In the genomic region with DNA sequence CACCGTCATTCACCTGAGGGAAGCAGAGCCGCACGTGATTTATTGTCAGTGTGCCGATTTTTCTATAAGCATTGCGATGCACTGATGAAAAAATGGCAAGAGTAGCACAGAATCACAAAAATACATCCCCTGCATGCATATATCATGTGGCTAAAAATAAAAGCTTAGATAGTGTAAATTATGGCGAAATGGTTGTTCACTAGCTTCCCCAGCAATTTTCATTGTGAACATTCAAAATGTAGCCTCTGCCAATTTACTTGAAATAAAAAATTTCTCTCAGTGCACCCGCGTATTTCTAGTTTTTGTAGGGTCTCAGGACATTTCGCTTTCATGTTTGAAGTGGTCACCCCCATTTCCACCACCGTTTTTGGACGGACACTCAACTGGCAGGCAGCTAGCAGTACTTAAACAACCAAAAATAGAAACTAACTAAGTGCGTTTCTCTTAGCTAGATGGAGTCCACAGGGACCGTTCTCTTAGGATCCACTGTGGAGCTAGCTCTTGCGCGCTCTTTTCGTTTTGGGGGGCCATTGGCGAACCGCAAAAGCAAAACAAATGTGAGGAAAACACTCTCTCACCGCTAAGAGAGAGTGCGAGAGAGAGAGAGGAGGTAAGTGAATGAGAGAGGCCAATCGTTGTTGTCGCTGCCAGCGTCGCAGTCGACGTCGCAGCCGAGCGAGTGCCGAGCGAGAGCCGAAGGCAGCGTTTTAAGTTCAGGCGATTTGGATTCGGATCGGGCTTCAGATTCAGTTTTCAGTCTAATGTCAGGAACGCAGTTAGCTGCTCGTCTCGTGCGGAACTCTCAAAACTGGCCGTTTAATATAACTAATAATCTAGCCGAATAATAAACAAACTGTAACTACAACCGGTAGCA, we compare ENCODE assay signal across 1 fruit fly cellular context.
TF ChIP-seq lines count a peak whose summit lies in the region.

No protein-coding gene starts in this region.

TF ChIP-seq in whole organism, embryonic, 481 proteins besides CTCF, POLR2A, EP300 and RAD21 (continued from another document and continues in another):
- TF ChIP-seq CG4282 (GFP tag; optimal IDR thresholded peaks at IDR 0.05; lab: Kevin White, UChicago) (no peak), Side (GFP tag; optimal IDR thresholded peaks at IDR 0.05; lab: Kevin White, UChicago) (peak; percentile 41), tup (GFP tag; optimal IDR thresholded peaks at IDR 0.05; lab: Kevin White, UChicago) (no peak), CG12391 (tag; optimal IDR thresholded peaks at IDR 0.05; lab: Kevin White, UChicago) (peak; percentile 53), fd102C (GFP tag; optimal IDR thresholded peaks at IDR 0.05; lab: Kevin White, UChicago) (peak; percentile 32), Gsc (GFP tag; IDR thresholded peaks at IDR 0.05; lab: Robert Waterston, UW) (no peak), CG17802 (tag; optimal IDR thresholded peaks at IDR 0.05; lab: Kevin White, UChicago) (no peak), CG4707 (GFP tag; optimal IDR thresholded peaks at IDR 0.05; lab: Kevin White, UChicago) (peak; percentile 12), CG9609 (GFP tag; optimal IDR thresholded peaks at IDR 0.05; lab: Kevin White, UChicago) (peak; percentile 20), CG6854 (GFP tag; optimal IDR thresholded peaks at IDR 0.05; lab: Kevin White, UChicago) (no peak), Dbx (GFP tag; IDR thresholded peaks at IDR 0.05; lab: Robert Waterston, UW) (no peak), sqz (GFP tag; optimal IDR thresholded peaks at IDR 0.05; lab: Kevin White, UChicago) (peak; percentile 16), hbn (GFP tag; IDR thresholded peaks at IDR 0.05; lab: Robert Waterston, UW; ENCODE audit: partially characterized antibody) (peak; percentile 62), nau (GFP tag; optimal IDR thresholded peaks at IDR 0.05; lab: Kevin White, UChicago) (no peak), ttk (GFP tag; IDR thresholded peaks at IDR 0.05; lab: Robert Waterston, UW) (peak; percentile 40; the same call in 1 of the 2 replicates), Trl (optimal IDR thresholded peaks at IDR 0.05; lab: Kevin White, UChicago) (peak; percentile 99), Trl (GFP tag; optimal IDR thresholded peaks at IDR 0.05; lab: Kevin White, UChicago) (peak; percentile 2), CG17912 (GFP tag; optimal IDR thresholded peaks at IDR 0.05; lab: Kevin White, UChicago) (no peak), CG18764 (GFP tag; optimal IDR thresholded peaks at IDR 0.05; lab: Kevin White, UChicago) (peak; percentile 14), CG6791 (GFP tag; IDR thresholded peaks at IDR 0.05; lab: Robert Waterston, UW; ENCODE audit: partially characterized antibody) (no peak), ab (GFP tag; optimal IDR thresholded peaks at IDR 0.05; lab: Kevin White, UChicago) (peak; percentile 19), aop (GFP tag; IDR thresholded peaks at IDR 0.05; lab: Robert Waterston, UW) (no peak), bbx (GFP tag; IDR thresholded peaks at IDR 0.05; lab: Robert Waterston, UW; ENCODE audit: partially characterized antibody) (no peak), CG11093 (GFP tag; IDR thresholded peaks at IDR 0.05; lab: Robert Waterston, UW) (no peak), CG10431 (GFP tag; optimal IDR thresholded peaks at IDR 0.05; lab: Kevin White, UChicago) (no peak), ro (GFP tag; IDR thresholded peaks at IDR 0.05; lab: Robert Waterston, UW) (no peak), pzg (GFP tag; optimal IDR thresholded peaks at IDR 0.05; lab: Kevin White, UChicago) (no peak), HHEX (GFP tag; optimal IDR thresholded peaks at IDR 0.05; lab: Kevin White, UChicago) (peak; percentile 53), exex (tag; optimal IDR thresholded peaks at IDR 0.05; lab: Kevin White, UChicago) (no peak), kay (GFP tag; optimal IDR thresholded peaks at IDR 0.05; lab: Kevin White, UChicago) (peak; percentile 23), disco-r (GFP tag; optimal IDR thresholded peaks at IDR 0.05; lab: Kevin White, UChicago) (peak; percentile 2), her (GFP tag; optimal IDR thresholded peaks at IDR 0.05; lab: Kevin White, UChicago) (no peak), az2 (GFP tag; optimal IDR thresholded peaks at IDR 0.05; lab: Kevin White, UChicago) (peak; percentile 27), CG2199 (GFP tag; IDR thresholded peaks at IDR 0.05; lab: Robert Waterston, UW) (peak; percentile 56; the same call in 1 of the 3 replicates), grn (GFP tag; optimal IDR thresholded peaks at IDR 0.05; lab: Kevin White, UChicago) (no peak), Med (GFP tag; lab: Kevin White, UChicago) (peak; percentile 81), Dll (GFP tag; IDR thresholded peaks at IDR 0.05; lab: Robert Waterston, UW; ENCODE audit: partially characterized antibody) (peak; percentile 65), CG15479 (GFP tag; optimal IDR thresholded peaks at IDR 0.05; lab: Kevin White, UChicago) (no peak), B-H1 (GFP tag; IDR thresholded peaks at IDR 0.05; lab: Robert Waterston, UW) (no peak), run (tag; optimal IDR thresholded peaks at IDR 0.05; lab: Kevin White, UChicago) (no peak), Six4 (GFP tag; optimal IDR thresholded peaks at IDR 0.05; lab: Kevin White, UChicago) (peak; percentile 30), zfh1 (GFP tag; IDR thresholded peaks at IDR 0.05; lab: Robert Waterston, UW) (peak; percentile 49; the same call in 2 of the 3 replicates), dmrt99B (tag; optimal IDR thresholded peaks at IDR 0.05; lab: Kevin White, UChicago) (peak; percentile 58), ham (GFP tag; IDR thresholded peaks at IDR 0.05; lab: Robert Waterston, UW) (no peak), BEAF-32 (GFP tag; optimal IDR thresholded peaks at IDR 0.05; lab: Kevin White, UChicago) (no peak), CG6765 (GFP tag; optimal IDR thresholded peaks at IDR 0.05; lab: Kevin White, UChicago) (peak; percentile 11), CG2678 (tag; optimal IDR thresholded peaks at IDR 0.05; lab: Kevin White, UChicago) (peak; percentile 67), stc (GFP tag; IDR thresholded peaks at IDR 0.05; lab: Robert Waterston, UW) (no peak), zf30C (GFP tag; optimal IDR thresholded peaks at IDR 0.05; lab: Kevin White, UChicago) (peak; percentile 80), Hsf (GFP tag; optimal IDR thresholded peaks at IDR 0.05; lab: Kevin White, UChicago) (peak; percentile 38), sens (GFP tag; lab: Kevin White, UChicago) (peak; percentile 92), cas (GFP tag; IDR thresholded peaks at IDR 0.05; lab: Robert Waterston, UW) (no peak), CG1792 (GFP tag; optimal IDR thresholded peaks at IDR 0.05; lab: Kevin White, UChicago) (no peak), Optix (GFP tag; IDR thresholded peaks at IDR 0.05; lab: Robert Waterston, UW) (peak; percentile 21; the same call in 1 of the 3 replicates), Deaf1 (tag; optimal IDR thresholded peaks at IDR 0.05; lab: Kevin White, UChicago) (peak; percentile 99), cato (GFP tag; optimal IDR thresholded peaks at IDR 0.05; lab: Kevin White, UChicago; ENCODE audit: borderline replicate concordance) (no peak), nerfin-1 (tag; optimal IDR thresholded peaks at IDR 0.05; lab: Kevin White, UChicago) (peak; percentile 35), CG2712 (tag; optimal IDR thresholded peaks at IDR 0.05; lab: Kevin White, UChicago) (peak; percentile 70), Vsx1 (GFP tag; optimal IDR thresholded peaks at IDR 0.05; lab: Kevin White, UChicago) (peak; percentile 34), luna (GFP tag; optimal IDR thresholded peaks at IDR 0.05; lab: Kevin White, UChicago) (no peak), Aef1 (GFP tag; IDR thresholded peaks at IDR 0.05; lab: Robert Waterston, UW) (no peak), Doc3 (GFP tag; IDR thresholded peaks at IDR 0.05; lab: Robert Waterston, UW; ENCODE audit: partially characterized antibody) (0 out of 3 replicates have a peak, but pooled peaks have one; percentile 50), gsb (GFP tag; IDR thresholded peaks at IDR 0.05; lab: Robert Waterston, UW) (no peak), CG14441 (GFP tag; IDR thresholded peaks at IDR 0.05; lab: Robert Waterston, UW) (0 out of 2 replicates have a peak, but pooled peaks have one; percentile 24), tap (tag; optimal IDR thresholded peaks at IDR 0.05; lab: Kevin White, UChicago) (no peak), gcm2 (GFP tag; optimal IDR thresholded peaks at IDR 0.05; lab: Kevin White, UChicago) (no peak), Nf-YB (GFP tag; optimal IDR thresholded peaks at IDR 0.05; lab: Kevin White, UChicago) (peak; percentile 97), trh (GFP tag; optimal IDR thresholded peaks at IDR 0.05; lab: Kevin White, UChicago) (no peak), CG13894 (tag; optimal IDR thresholded peaks at IDR 0.05; lab: Kevin White, UChicago) (peak; percentile 71), CG33213 (GFP tag; optimal IDR thresholded peaks at IDR 0.05; lab: Kevin White, UChicago) (peak; percentile 31), MESR4 (GFP tag; optimal IDR thresholded peaks at IDR 0.05; lab: Kevin White, UChicago) (no peak), CG3726 (GFP tag; IDR thresholded peaks at IDR 0.05; lab: Robert Waterston, UW) (no peak), CG6175 (GFP tag; IDR thresholded peaks at IDR 0.05; lab: Robert Waterston, UW) (no peak), org-1 (GFP tag; optimal IDR thresholded peaks at IDR 0.05; lab: Kevin White, UChicago) (peak; percentile 58), CG14050 (GFP tag; IDR thresholded peaks at IDR 0.05; lab: Robert Waterston, UW) (peak; percentile 33; the same call in 1 of the 3 replicates), CG12942 (GFP tag; optimal IDR thresholded peaks at IDR 0.05; lab: Kevin White, UChicago) (peak; percentile 22), zfh2 (GFP tag; optimal IDR thresholded peaks at IDR 0.05; lab: Kevin White, UChicago) (peak; percentile 25), CG1233 (GFP tag; optimal IDR thresholded peaks at IDR 0.05; lab: Kevin White, UChicago) (peak; percentile 37), z (GFP tag; IDR thresholded peaks at IDR 0.05; lab: Robert Waterston, UW) (no peak), CG11696 (GFP tag; IDR thresholded peaks at IDR 0.05; lab: Robert Waterston, UW) (no peak), tgo (GFP tag; IDR thresholded peaks at IDR 0.05; lab: Robert Waterston, UW) (no peak; the same call in 2 of the 3 replicates), CG8388 (GFP tag; optimal IDR thresholded peaks at IDR 0.05; lab: Kevin White, UChicago) (peak; percentile 28), Ptx1 (GFP tag; IDR thresholded peaks at IDR 0.05; lab: Robert Waterston, UW) (peak; percentile 35; the same call in 1 of the 2 replicates), CG1832 (GFP tag; optimal IDR thresholded peaks at IDR 0.05; lab: Kevin White, UChicago) (peak; percentile 51), MBD-R2 (GFP tag; IDR thresholded peaks at IDR 0.05; lab: Robert Waterston, UW) (no peak), CG4404 (GFP tag; IDR thresholded peaks at IDR 0.05; lab: Robert Waterston, UW) (peak; percentile 45), zen (tag; optimal IDR thresholded peaks at IDR 0.05; lab: Kevin White, UChicago) (peak; percentile 12), gt (GFP tag; IDR thresholded peaks at IDR 0.05; lab: Robert Waterston, UW) (no peak), CG11456 (GFP tag; IDR thresholded peaks at IDR 0.05; lab: Robert Waterston, UW) (0 out of 3 replicates have a peak, but pooled peaks have one; percentile 22), en (GFP tag; optimal IDR thresholded peaks at IDR 0.05; lab: Kevin White, UChicago) (no peak), Fer3 (tag; optimal IDR thresholded peaks at IDR 0.05; lab: Kevin White, UChicago) (peak; percentile 31), tll (GFP tag; optimal IDR thresholded peaks at IDR 0.05; lab: Kevin White, UChicago) (no peak), CG17361 (GFP tag; IDR thresholded peaks at IDR 0.05; lab: Robert Waterston, UW) (peak; percentile 64), sisA (GFP tag; IDR thresholded peaks at IDR 0.05; lab: Robert Waterston, UW) (no peak), kni (GFP tag; optimal IDR thresholded peaks at IDR 0.05; lab: Kevin White, UChicago) (no peak), CG8765 (GFP tag; IDR thresholded peaks at IDR 0.05; lab: Robert Waterston, UW) (no peak), ERR (GFP tag; optimal IDR thresholded peaks at IDR 0.05; lab: Kevin White, UChicago) (no peak), CG13296 (GFP tag; optimal IDR thresholded peaks at IDR 0.05; lab: Kevin White, UChicago) (peak; percentile 9), dysf (GFP tag; IDR thresholded peaks at IDR 0.05; lab: Robert Waterston, UW) (no peak), CG8359 (GFP tag; optimal IDR thresholded peaks at IDR 0.05; lab: Kevin White, UChicago; ENCODE audit: borderline replicate concordance) (peak; percentile 10), salm (tag; optimal IDR thresholded peaks at IDR 0.05; lab: Kevin White, UChicago) (no peak), MTF-1 (GFP tag; optimal IDR thresholded peaks at IDR 0.05; lab: Kevin White, UChicago; ENCODE audit: borderline replicate concordance) (no peak), CG6272 (GFP tag; IDR thresholded peaks at IDR 0.05; lab: Robert Waterston, UW) (0 out of 2 replicates have a peak, but pooled peaks have one; percentile 5), tx (GFP tag; optimal IDR thresholded peaks at IDR 0.05; lab: Kevin White, UChicago) (no peak), Fer2 (tag; optimal IDR thresholded peaks at IDR 0.05; lab: Kevin White, UChicago) (no peak), Taf1 (GFP tag; IDR thresholded peaks at IDR 0.05; lab: Robert Waterston, UW) (no peak), tio (GFP tag; optimal IDR thresholded peaks at IDR 0.05; lab: Kevin White, UChicago) (peak; percentile 30), CG14860 (GFP tag; IDR thresholded peaks at IDR 0.05; lab: Robert Waterston, UW; ENCODE audit: partially characterized antibody) (no peak), Ada2b (GFP tag; IDR thresholded peaks at IDR 0.05; lab: Robert Waterston, UW) (no peak), Xrp1 (GFP tag; IDR thresholded peaks at IDR 0.05; lab: Robert Waterston, UW) (peak; percentile 68), CG10565 (GFP tag; optimal IDR thresholded peaks at IDR 0.05; lab: Kevin White, UChicago) (no peak), CG11247 (GFP tag; IDR thresholded peaks at IDR 0.05; lab: Robert Waterston, UW) (no peak), pum (GFP tag; optimal IDR thresholded peaks at IDR 0.05; lab: Kevin White, UChicago) (no peak), CG6254 (GFP tag; optimal IDR thresholded peaks at IDR 0.05; lab: Kevin White, UChicago) (peak; percentile 1), sob (GFP tag; IDR thresholded peaks at IDR 0.05; lab: Robert Waterston, UW) (no peak), CG4424 (GFP tag; optimal IDR thresholded peaks at IDR 0.05; lab: Kevin White, UChicago) (peak; percentile 51), unc-4 (GFP tag; IDR thresholded peaks at IDR 0.05; lab: Robert Waterston, UW; ENCODE audit: partially characterized antibody) (peak; percentile 51), stwl (tag; optimal IDR thresholded peaks at IDR 0.05; lab: Kevin White, UChicago) (no peak), CG12744 (GFP tag; optimal IDR thresholded peaks at IDR 0.05; lab: Kevin White, UChicago) (no peak), HLHmδ (GFP tag; optimal IDR thresholded peaks at IDR 0.05; lab: Kevin White, UChicago) (no peak), gce (GFP tag; IDR thresholded peaks at IDR 0.05; lab: Robert Waterston, UW) (no peak), Atf6 (GFP tag; IDR thresholded peaks at IDR 0.05; lab: Robert Waterston, UW) (no peak)
